Worm (Caenorhabditis elegans) whole organism, L4 larva: ENCODE measurements around the gene srbc-68.

Experiments used
- D1046.2 ChIP-seq: fragments of 200-800 bp; sonication (Bioruptor generic); IDR thresholded peaks from 2 replicates; pipeline ENCODE4 v1.3.6; 2022; ENCODE audit warnings: missing genetic modification characterization, missing compliant biosample characterization
- F10B5.3 ChIP-seq: sonication (generic microtip); optimal IDR thresholded peaks from 2 replicates; lab custom pipeline; 2016; ENCODE audit warnings: mild to moderate bottlenecking, missing genetic modification characterization, missing compliant biosample characterization
- F26F4.8 ChIP-seq: fragments of 200-800 bp; sonication (Bioruptor generic); conservative IDR thresholded peaks from 2 replicates; pipeline ENCODE4 v1.3.6; 2022; ENCODE audit warnings: missing genetic modification characterization, missing compliant biosample characterization
- R02D3.7 ChIP-seq: fragments of 150-350 bp; sonication (generic microtip); optimal IDR thresholded peaks from 3 replicates; lab custom pipeline; 2014; ENCODE audit warnings: missing biosample characterization, missing genetic modification characterization
- T20F7.1 ChIP-seq: fragments of 200-800 bp; sonication (Bioruptor generic); optimal IDR thresholded peaks from 2 replicates; lab custom pipeline; 2018; ENCODE audit warnings: mild to moderate bottlenecking, missing genetic modification characterization, missing compliant biosample characterization
- T26A8.4 ChIP-seq: fragments of 200-800 bp; sonication (Bioruptor generic); IDR thresholded peaks from 2 replicates; pipeline ENCODE4 v1.3.6; 2022; ENCODE audit warnings: missing genetic modification characterization, missing compliant biosample characterization
- Y105C5A.15 ChIP-seq: fragments of 200-800 bp; sonication (Bioruptor generic); IDR thresholded peaks from 2 replicates; pipeline ENCODE4 v1.3.6; 2022; ENCODE audit warnings: missing genetic modification characterization, missing compliant biosample characterization
- Y48G9A.11 ChIP-seq: fragments of 200-800 bp; sonication (Bioruptor generic); IDR thresholded peaks from 2 replicates; pipeline ENCODE4 v1.3.6; 2022; ENCODE audit warnings: missing genetic modification reagents, missing genetic modification characterization, missing compliant biosample characterization
- Y5F2A.4 ChIP-seq: fragments of 200-800 bp; sonication (Bioruptor generic); optimal IDR thresholded peaks from 2 replicates; lab custom pipeline; 2018; ENCODE audit warnings: mild to moderate bottlenecking, missing genetic modification characterization, missing compliant biosample characterization
- ZK337.2 ChIP-seq: fragments of 200-800 bp; sonication (Bioruptor generic); IDR thresholded peaks from 2 replicates; pipeline ENCODE4 v1.3.6; 2022; ENCODE audit warnings: missing genetic modification reagents, missing genetic modification characterization, missing compliant biosample characterization
- ZK546.5 ChIP-seq, 2 experiments: sonication (generic microtip); optimal IDR thresholded peaks; 2 replicates each; lab custom pipeline; 2017; ENCODE audit warnings: missing biosample characterization in 2 of 2, missing genetic modification characterization in 2 of 2
- aha-1 ChIP-seq: fragments of 150-350 bp; peaks from one replicate; lab custom pipeline; 2014; ENCODE audit warnings: missing biosample characterization, missing genetic modification characterization
- arid-1 ChIP-seq: fragments of 200-800 bp; sonication (Bioruptor generic); conservative IDR thresholded peaks from 2 replicates; pipeline ENCODE4 v1.3.6; 2022; ENCODE audit warnings: missing genetic modification reagents, missing genetic modification characterization, missing compliant biosample characterization
- ceh-28 ChIP-seq: fragments of 150-350 bp; optimal IDR thresholded peaks from 2 replicates; lab custom pipeline; 2014; ENCODE audit warnings: missing biosample characterization, missing genetic modification reagents, missing genetic modification characterization
- ceh-44 ChIP-seq: fragments of 200-800 bp; sonication (Bioruptor generic); IDR thresholded peaks from 2 replicates; pipeline ENCODE4 v1.3.6; 2022; ENCODE audit warnings: missing genetic modification reagents, missing genetic modification characterization, missing compliant biosample characterization
- ceh-82 ChIP-seq: sonication (generic microtip); optimal IDR thresholded peaks from 2 replicates; lab custom pipeline; 2017; ENCODE audit warnings: missing biosample characterization, missing genetic modification characterization
- ces-1 ChIP-seq: fragments of 150-350 bp; sonication (generic microtip); optimal IDR thresholded peaks from 4 replicates; lab custom pipeline; 2014; ENCODE audit warnings: missing biosample characterization, missing genetic modification reagents, missing genetic modification characterization
- dmd-9 ChIP-seq: fragments of 200-800 bp; sonication (Bioruptor generic); IDR thresholded peaks from 2 replicates; pipeline ENCODE4 v1.3.6; 2022; ENCODE audit warnings: missing genetic modification reagents, missing genetic modification characterization, missing compliant biosample characterization
- duxl-1 ChIP-seq: sonication (generic microtip); optimal IDR thresholded peaks from 2 replicates; lab custom pipeline; 2016; ENCODE audit warnings: mild to moderate bottlenecking, missing genetic modification characterization, moderate library complexity, missing compliant biosample characterization; ENCODE audit not compliant: poor library complexity
- egl-43 ChIP-seq: fragments of 200-800 bp; sonication (Bioruptor generic); IDR thresholded peaks from 2 replicates; pipeline ENCODE4 v1.3.6; 2022; ENCODE audit warnings: missing genetic modification reagents, missing genetic modification characterization, missing compliant biosample characterization
- fkh-10 ChIP-seq: fragments of 150-350 bp; optimal IDR thresholded peaks from 2 replicates; lab custom pipeline; 2014; ENCODE audit warnings: missing biosample characterization, missing genetic modification reagents, missing genetic modification characterization
- gei-8 ChIP-seq: fragments of 200-800 bp; sonication (Bioruptor generic); optimal IDR thresholded peaks from 2 replicates; lab custom pipeline; 2018; ENCODE audit warnings: mild to moderate bottlenecking, missing genetic modification characterization, missing compliant biosample characterization
- hif-1 ChIP-seq, 2 experiments: sonication (generic microtip); optimal IDR thresholded peaks; 2 replicates each; lab custom pipeline; 2016 to 2017; ENCODE audit warnings: missing compliant biosample characterization in 2 of 2, missing genetic modification characterization in 2 of 2, missing genetic modification reagents in 2 of 2, missing genotype in 2 of 2, mild to moderate bottlenecking in 1 of 2
- hmg-1.1 ChIP-seq: fragments of 200-800 bp; sonication (Bioruptor generic); IDR thresholded peaks from 2 replicates; pipeline ENCODE4 v1.3.6; 2022; ENCODE audit warnings: missing genetic modification reagents, missing genetic modification characterization, missing compliant biosample characterization
- jun-1 ChIP-seq: fragments of 150-350 bp; optimal IDR thresholded peaks from 2 replicates; lab custom pipeline; 2014; ENCODE audit warnings: missing biosample characterization, missing genetic modification reagents, missing genetic modification characterization
- lin-15B ChIP-seq: fragments of 150-350 bp; sonication (generic microtip); optimal IDR thresholded peaks from 3 replicates; lab custom pipeline; 2014; ENCODE audit warnings: missing biosample characterization, missing genetic modification characterization
- lin-29 ChIP-seq: fragments of 200-800 bp; sonication (Bioruptor generic); IDR thresholded peaks from 2 replicates; pipeline ENCODE4 v1.3.6; 2022; ENCODE audit warnings: missing genetic modification reagents, missing genetic modification characterization, missing compliant biosample characterization
- lin-38 ChIP-seq: fragments of 200-800 bp; sonication (Bioruptor generic); IDR thresholded peaks from 2 replicates; pipeline ENCODE4 v1.3.6; 2022; ENCODE audit warnings: missing genetic modification reagents, missing genetic modification characterization, missing compliant biosample characterization
- lin-39 ChIP-seq: fragments of 150-350 bp; optimal IDR thresholded peaks from 2 replicates; lab custom pipeline; 2014; ENCODE audit warnings: missing biosample characterization, missing genetic modification reagents, missing genetic modification characterization
- lir-3 ChIP-seq: sonication (generic microtip); optimal IDR thresholded peaks from 2 replicates; lab custom pipeline; 2016; ENCODE audit warnings: mild to moderate bottlenecking, missing genetic modification characterization, missing compliant biosample characterization
- lsy-2 ChIP-seq, 2 experiments: fragments of 150-350 bp in 1 of 2; sonication (generic microtip) in 1 of 2; optimal IDR thresholded peaks; 2 replicates each; lab custom pipeline; 2014 to 2017; ENCODE audit warnings: missing biosample characterization in 2 of 2, missing genetic modification characterization in 2 of 2
- mdl-1 ChIP-seq, 2 experiments: fragments of 150-350 bp in 1 of 2; sonication (generic microtip) in 1 of 2; optimal IDR thresholded peaks; 2 replicates each; lab custom pipeline; 2014 to 2017; ENCODE audit warnings: missing biosample characterization in 2 of 2, missing genetic modification characterization in 2 of 2
- mep-1 ChIP-seq: fragments of 150-350 bp; sonication (generic microtip); optimal IDR thresholded peaks from 3 replicates; lab custom pipeline; 2014; ENCODE audit warnings: missing biosample characterization, missing genetic modification characterization
- nhr-10 ChIP-seq: fragments of 150-350 bp; optimal IDR thresholded peaks from 2 replicates; lab custom pipeline; 2014; ENCODE audit warnings: missing biosample characterization, missing genetic modification characterization
- nhr-102 ChIP-seq: sonication (generic microtip); optimal IDR thresholded peaks from 2 replicates; lab custom pipeline; 2016; ENCODE audit warnings: mild to moderate bottlenecking, missing genetic modification characterization, moderate library complexity, missing compliant biosample characterization
- nhr-28 ChIP-seq: fragments of 150-350 bp; optimal IDR thresholded peaks from 2 replicates; lab custom pipeline; 2014; ENCODE audit warnings: missing biosample characterization, missing genetic modification characterization
- nhr-42 ChIP-seq: fragments of 200-800 bp; sonication (Bioruptor generic); IDR thresholded peaks from 2 replicates; pipeline ENCODE4 v1.3.6; 2022; ENCODE audit warnings: missing genetic modification characterization, missing compliant biosample characterization
- nhr-48 ChIP-seq: sonication (generic microtip); optimal IDR thresholded peaks from 2 replicates; lab custom pipeline; 2016; ENCODE audit warnings: mild to moderate bottlenecking, missing genetic modification characterization, missing compliant biosample characterization
- pqm-1 ChIP-seq: sonication (generic microtip); optimal IDR thresholded peaks from 2 replicates; lab custom pipeline; 2017; ENCODE audit warnings: missing biosample characterization, missing genetic modification characterization
- saeg-2 ChIP-seq: fragments of 200-800 bp; sonication (Bioruptor generic); IDR thresholded peaks from 2 replicates; pipeline ENCODE4 v1.3.6; 2022; ENCODE audit warnings: missing genetic modification reagents, missing genetic modification characterization, missing compliant biosample characterization
- sdz-12 ChIP-seq: fragments of 200-800 bp; sonication (Bioruptor generic); optimal IDR thresholded peaks from 2 replicates; lab custom pipeline; 2018; ENCODE audit warnings: mild to moderate bottlenecking, missing genetic modification characterization, missing compliant biosample characterization
- set-16 ChIP-seq: fragments of 200-800 bp; sonication (Bioruptor generic); IDR thresholded peaks from 2 replicates; pipeline ENCODE4 v1.3.6; 2022; ENCODE audit warnings: missing genetic modification reagents, missing genetic modification characterization, missing compliant biosample characterization
- skn-1 ChIP-seq: fragments of 150-350 bp; optimal IDR thresholded peaks from 2 replicates; lab custom pipeline; 2014; ENCODE audit warnings: missing biosample characterization, missing genetic modification characterization
- snpc-4 ChIP-seq: fragments of 150-350 bp; optimal IDR thresholded peaks from 2 replicates; lab custom pipeline; 2014; ENCODE audit warnings: missing biosample characterization, missing genetic modification characterization
- spr-1 ChIP-seq: sonication (generic microtip); optimal IDR thresholded peaks from 2 replicates; lab custom pipeline; 2016; ENCODE audit warnings: mild to moderate bottlenecking, missing genetic modification characterization, missing compliant biosample characterization
- unc-39 ChIP-seq: sonication (generic microtip); optimal IDR thresholded peaks from 2 replicates; lab custom pipeline; 2017; ENCODE audit warnings: missing biosample characterization, missing genetic modification characterization
- unc-62 ChIP-seq, 3 experiments: fragments of 150-350 bp in 1 of 3; sonication (generic microtip); optimal IDR thresholded peaks in 2 of 3; peaks in 1 of 3; 1 replicate in 1 of 3; 2 replicates in 2 of 3; lab custom pipeline; 2014 to 2017; ENCODE audit warnings: missing biosample characterization in 3 of 3, missing genetic modification characterization in 3 of 3, missing genetic modification reagents in 3 of 3, missing genotype in 1 of 3
- zag-1 ChIP-seq: fragments of 150-350 bp; optimal IDR thresholded peaks from 2 replicates; lab custom pipeline; 2014; ENCODE audit warnings: missing biosample characterization, missing genetic modification characterization
- zfp-2 ChIP-seq: sonication (generic microtip); optimal IDR thresholded peaks from 2 replicates; lab custom pipeline; 2016; ENCODE audit warnings: mild to moderate bottlenecking, missing genetic modification characterization, missing compliant biosample characterization
- zip-11 ChIP-seq: fragments of 200-800 bp; sonication (Bioruptor generic); IDR thresholded peaks from 2 replicates; pipeline ENCODE4 v1.3.6; 2022; ENCODE audit warnings: missing genetic modification characterization, missing compliant biosample characterization

srbc-68 gene

ce11 chrV:3588223-3588622 lies 41.8 kb upstream of the srbc-68 start (continued):
- TF ChIP-seq nhr-102 (tag; lab: Kevin White, UChicago) (no peak), Y48G9A.11 (GFP tag; lab: Robert Waterston, UW) (peak; percentile 70), fkh-10 (GFP tag; lab: Kevin White, UChicago) (no peak), snpc-4 (tag; lab: Kevin White, UChicago) (no peak), arid-1 (0 out of 2 replicates have a peak, but pooled peaks have one; percentile 36), zag-1 (tag; lab: Kevin White, UChicago) (no peak), saeg-2 (GFP tag; lab: Robert Waterston, UW) (no peak), egl-43 (GFP tag; lab: Robert Waterston, UW) (peak; percentile 81), F10B5.3 (tag; lab: Kevin White, UChicago) (no peak), F26F4.8 (GFP tag; lab: Robert Waterston, UW) (peak; percentile 48; the same call in 1 of the 2 replicates), skn-1 (tag; lab: Kevin White, UChicago) (no peak), ZK546.5 (tag; optimal IDR thresholded peaks at IDR 0.05; lab: Kevin White, UChicago) (no peak), spr-1 (no peak), ceh-28 (tag; lab: Kevin White, UChicago) (no peak), sdz-12 (GFP tag; lab: Kevin White, UChicago) (no peak), Y5F2A.4 (GFP tag; lab: Kevin White, UChicago) (no peak), D1046.2 (GFP tag; lab: Robert Waterston, UW) (0 out of 2 replicates have a peak, but pooled peaks have one; percentile 42), lin-15B (tag; lab: Kevin White, UChicago) (no peak), lir-3 (peak; percentile 6), mdl-1 (tag; optimal IDR thresholded peaks at IDR 0.05; lab: Kevin White, UChicago) (no peak), unc-62 (GFP tag; optimal IDR thresholded peaks at IDR 0.05 in 1 of 2; lab: Kevin White, UChicago) (no peak), unc-62 (tag; optimal IDR thresholded peaks at IDR 0.05; lab: Kevin White, UChicago) (no peak), nhr-10 (tag; lab: Kevin White, UChicago) (no peak), nhr-42 (GFP tag; lab: Robert Waterston, UW) (0 out of 2 replicates have a peak, but pooled peaks have one; percentile 24), lin-39 (tag; lab: Kevin White, UChicago) (no peak), lsy-2 (tag; optimal IDR thresholded peaks at IDR 0.05; lab: Kevin White, UChicago) (peak in 1 of 2 experiments; percentile 22), R02D3.7 (tag; lab: Kevin White, UChicago) (no peak), zip-11 (GFP tag; lab: Robert Waterston, UW) (no peak), nhr-28 (tag; lab: Kevin White, UChicago) (no peak), pqm-1 (tag; lab: Kevin White, UChicago) (no peak), ceh-82 (tag; lab: Kevin White, UChicago) (no peak), ceh-44 (GFP tag; lab: Robert Waterston, UW) (0 out of 2 replicates have a peak, but pooled peaks have one; percentile 7), T26A8.4 (GFP tag; lab: Robert Waterston, UW) (peak; percentile 63)

DNA sequence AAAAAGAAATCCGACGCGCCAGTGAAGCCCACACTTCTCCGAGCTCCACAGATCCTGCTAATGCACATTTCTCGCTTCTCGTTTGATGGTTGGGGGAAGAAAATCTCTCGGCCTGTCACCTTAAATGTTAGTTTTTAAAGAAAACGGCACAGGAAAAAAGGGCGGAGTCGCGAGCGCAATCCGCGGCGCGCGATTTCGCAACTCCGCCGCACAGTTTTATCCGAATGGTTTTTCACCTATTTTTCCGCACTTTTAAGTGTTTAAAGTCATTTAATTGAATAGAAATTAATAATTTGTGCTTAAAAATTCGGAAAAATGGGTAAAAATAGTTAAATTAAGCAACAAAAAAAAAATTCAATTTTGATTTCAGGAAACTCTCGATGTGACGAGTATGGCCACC lies 41.2 kb upstream of the srbc-68 start:
- TF ChIP-seq lir-3: no peak
- no peak for TF ChIP-seq ces-1 (GFP tag; lab: Kevin White, UChicago)
- no peak for TF ChIP-seq zfp-2
- no peak for TF ChIP-seq lin-29
- no peak for TF ChIP-seq Y5F2A.4 (GFP tag; lab: Kevin White, UChicago)
- no peak for TF ChIP-seq duxl-1 (tag; lab: Kevin White, UChicago)
- peak in 1 of 2 experiments; percentile 39 for TF ChIP-seq hif-1 (tag; optimal IDR thresholded peaks at IDR 0.05; lab: Kevin White, UChicago)
- no peak for TF ChIP-seq fkh-10 (GFP tag; lab: Kevin White, UChicago)
- TF ChIP-seq Y48G9A.11 (GFP tag; lab: Robert Waterston, UW): 0 out of 2 replicates have a peak, but pooled peaks have one; percentile 22
- TF ChIP-seq nhr-10 (tag; lab: Kevin White, UChicago): no peak
- TF ChIP-seq ceh-44 (GFP tag; lab: Robert Waterston, UW): no peak
- no peak for TF ChIP-seq nhr-42 (GFP tag; lab: Robert Waterston, UW)
- TF ChIP-seq unc-39 (tag; lab: Kevin White, UChicago): no peak
- no peak for TF ChIP-seq nhr-48 (tag; lab: Kevin White, UChicago)
- TF ChIP-seq Y105C5A.15: no peak
- TF ChIP-seq dmd-9 (GFP tag; lab: Robert Waterston, UW): no peak
- no peak for TF ChIP-seq gei-8 (GFP tag; lab: Kevin White, UChicago)
- TF ChIP-seq aha-1: peak; percentile 75
- TF ChIP-seq set-16: peak; percentile 35
- 0 out of 2 replicates have a peak, but pooled peaks have one; percentile 15 for TF ChIP-seq hmg-1.1 (GFP tag; lab: Robert Waterston, UW)
- 0 out of 2 replicates have a peak, but pooled peaks have one; percentile 18 for TF ChIP-seq ZK337.2 (GFP tag; lab: Robert Waterston, UW)
- TF ChIP-seq jun-1 (tag; lab: Kevin White, UChicago): no peak
- TF ChIP-seq lin-38 (GFP tag; lab: Robert Waterston, UW): peak; percentile 55
- TF ChIP-seq mep-1 (tag; lab: Kevin White, UChicago): peak; percentile 38
- no peak for TF ChIP-seq T20F7.1 (GFP tag; lab: Kevin White, UChicago)
